Worm (Caenorhabditis elegans) whole organism, L1 larva: ENCODE data around the gene F56C4.4.

Experiments
- C16A3.4 ChIP-seq: fragments of 150-350 bp; optimal IDR thresholded peaks from 2 replicates; lab custom pipeline; 2014; ENCODE audit warnings: missing biosample characterization, missing genetic modification characterization
- C34B4.2 ChIP-seq: sonication (generic microtip); optimal IDR thresholded peaks from 2 replicates; lab custom pipeline; 2017; ENCODE audit warnings: mild to moderate bottlenecking, missing genetic modification characterization, missing compliant biosample characterization
- Y116A8C.19 ChIP-seq: sonication (generic microtip); optimal IDR thresholded peaks from 2 replicates; lab custom pipeline; 2016; ENCODE audit warnings: missing compliant biosample characterization, missing genetic modification characterization, borderline replicate concordance
- aha-1 ChIP-seq: fragments of 150-350 bp; optimal IDR thresholded peaks from 2 replicates; lab custom pipeline; 2014; ENCODE audit warnings: missing biosample characterization, missing genetic modification characterization
- alr-1 ChIP-seq: fragments of 200-800 bp; sonication (Bioruptor generic); optimal IDR thresholded peaks from 2 replicates; lab custom pipeline; 2018; ENCODE audit warnings: borderline replicate concordance, mild to moderate bottlenecking, missing genetic modification characterization, missing compliant biosample characterization
- ama-1 ChIP-seq: fragments of 150-350 bp; optimal IDR thresholded peaks from 2 replicates; lab custom pipeline; 2014
- ceh-90 ChIP-seq: sonication (generic microtip); optimal IDR thresholded peaks from 2 replicates; lab custom pipeline; 2016; ENCODE audit warnings: missing genetic modification characterization, missing compliant biosample characterization
- ces-1 ChIP-seq: fragments of 150-350 bp; optimal IDR thresholded peaks from 2 replicates; lab custom pipeline; 2014; ENCODE audit warnings: missing biosample characterization, missing genetic modification reagents, missing genetic modification characterization
- dpl-1 ChIP-seq, 3 experiments: fragments of 150-350 bp in 2 of 3; sonication (generic microtip) in 1 of 3; optimal IDR thresholded peaks; 2 replicates each; lab custom pipeline; 2014 to 2017; ENCODE audit warnings: missing biosample characterization in 3 of 3, missing genetic modification characterization in 3 of 3, missing genetic modification reagents in 3 of 3
- dsc-1 ChIP-seq: sonication (generic microtip); optimal IDR thresholded peaks from 2 replicates; lab custom pipeline; 2016; ENCODE audit warnings: mild to moderate bottlenecking, missing genetic modification characterization, missing compliant biosample characterization
- efl-1 ChIP-seq, 4 experiments: fragments of 150-350 bp; optimal IDR thresholded peaks in 3 of 4; peaks in 1 of 4; 1 replicate in 1 of 4; 2 replicates in 3 of 4; lab custom pipeline; 2014; ENCODE audit warnings: missing biosample characterization in 2 of 4, missing genetic modification characterization in 2 of 4, missing genetic modification reagents in 2 of 4
- egl-13 ChIP-seq: sonication (generic microtip); optimal IDR thresholded peaks from 2 replicates; lab custom pipeline; 2016; ENCODE audit warnings: missing genotype, missing genetic modification reagents, missing genetic modification characterization, missing compliant biosample characterization
- elt-2 ChIP-seq: sonication (generic microtip); optimal IDR thresholded peaks from 2 replicates; lab custom pipeline; 2016; ENCODE audit warnings: missing genetic modification characterization, mild to moderate bottlenecking, inconsistent platforms, missing compliant biosample characterization, missing genetic modification reagents
- hlh-17 ChIP-seq: fragments of 200-800 bp; sonication (Bioruptor generic); optimal IDR thresholded peaks from 2 replicates; lab custom pipeline; 2018; ENCODE audit warnings: missing genetic modification characterization, mild to moderate bottlenecking, missing compliant biosample characterization, moderate library complexity, borderline replicate concordance
- irx-1 ChIP-seq: sonication (generic microtip); optimal IDR thresholded peaks from 2 replicates; lab custom pipeline; 2016; ENCODE audit warnings: missing genetic modification characterization, missing compliant biosample characterization
- isw-1 ChIP-seq: fragments of 200-800 bp; sonication (Bioruptor generic); IDR thresholded peaks from 2 replicates; pipeline ENCODE4 v1.3.6; 2022; ENCODE audit warnings: missing genetic modification characterization, missing compliant biosample characterization
- lin-13 ChIP-seq: fragments of 150-350 bp; optimal IDR thresholded peaks from 2 replicates; lab custom pipeline; 2014; ENCODE audit warnings: missing biosample characterization, missing genetic modification reagents, missing genetic modification characterization
- lir-3 ChIP-seq: sonication (generic microtip); optimal IDR thresholded peaks from 2 replicates; lab custom pipeline; 2016; ENCODE audit warnings: mild to moderate bottlenecking, missing genetic modification characterization, moderate library complexity, missing compliant biosample characterization; ENCODE audit not compliant: poor library complexity
- mab-9 ChIP-seq: fragments of 200-800 bp; sonication (Bioruptor generic); IDR thresholded peaks from 2 replicates; pipeline ENCODE4 v1.3.6; 2022; ENCODE audit warnings: missing genetic modification reagents, missing genetic modification characterization, missing compliant biosample characterization
- mdl-1 ChIP-seq, 2 experiments: fragments of 150-350 bp; optimal IDR thresholded peaks; 2 replicates each; lab custom pipeline; 2014 to 2017; ENCODE audit warnings: missing biosample characterization in 2 of 2, missing genetic modification characterization in 2 of 2, inconsistent platforms in 1 of 2
- mef-2 ChIP-seq: fragments of 150-350 bp; optimal IDR thresholded peaks from 2 replicates; lab custom pipeline; 2014; ENCODE audit warnings: missing biosample characterization, missing genetic modification characterization
- nhr-11 ChIP-seq: fragments of 150-350 bp; optimal IDR thresholded peaks from 2 replicates; lab custom pipeline; 2014; ENCODE audit warnings: missing biosample characterization, missing genetic modification characterization
- nhr-12 ChIP-seq: sonication (generic microtip); optimal IDR thresholded peaks from 2 replicates; lab custom pipeline; 2017; ENCODE audit warnings: missing biosample characterization, missing genetic modification characterization
- nhr-20 ChIP-seq: sonication (generic microtip); optimal IDR thresholded peaks from 2 replicates; lab custom pipeline; 2016; ENCODE audit warnings: mild to moderate bottlenecking, missing genetic modification characterization, missing compliant biosample characterization
- nhr-28 ChIP-seq: fragments of 150-350 bp; optimal IDR thresholded peaks from 2 replicates; lab custom pipeline; 2014; ENCODE audit warnings: missing biosample characterization, missing genetic modification characterization
- nhr-76 ChIP-seq: sonication (generic microtip); optimal IDR thresholded peaks from 2 replicates; lab custom pipeline; 2017; ENCODE audit warnings: missing biosample characterization, missing genetic modification characterization
- nhr-84 ChIP-seq: sonication (generic microtip); optimal IDR thresholded peaks from 2 replicates; lab custom pipeline; 2017; ENCODE audit warnings: missing biosample characterization, missing genetic modification characterization
- nhr-85 ChIP-seq: sonication (generic microtip); peaks from one replicate; lab custom pipeline; 2016; ENCODE audit warnings: missing genetic modification characterization, inconsistent platforms, missing compliant biosample characterization
- pag-3 ChIP-seq: sonication (generic microtip); optimal IDR thresholded peaks from 2 replicates; lab custom pipeline; 2017; ENCODE audit warnings: missing genetic modification characterization, mild to moderate bottlenecking, missing compliant biosample characterization, antibody characterized with exemption, borderline replicate concordance; ENCODE audit not compliant: insufficient read depth
- pqm-1 ChIP-seq: sonication (generic microtip); optimal IDR thresholded peaks from 3 replicates; lab custom pipeline; 2017; ENCODE audit warnings: missing biosample characterization, missing genetic modification characterization
- snpc-4 ChIP-seq: fragments of 150-350 bp; optimal IDR thresholded peaks from 2 replicates; lab custom pipeline; 2014; ENCODE audit warnings: missing biosample characterization, missing genetic modification characterization
- sox-4 ChIP-seq: sonication (generic microtip); optimal IDR thresholded peaks from 2 replicates; lab custom pipeline; 2016; ENCODE audit warnings: missing genetic modification characterization, missing compliant biosample characterization
- sptf-1 ChIP-seq: fragments of 150-350 bp; optimal IDR thresholded peaks from 2 replicates; lab custom pipeline; 2014; ENCODE audit warnings: missing biosample characterization, missing genetic modification characterization
- swsn-7 ChIP-seq: sonication (generic microtip); optimal IDR thresholded peaks from 2 replicates; lab custom pipeline; 2016; ENCODE audit warnings: missing genetic modification characterization, missing compliant biosample characterization
- tbx-2 ChIP-seq: sonication (generic microtip); optimal IDR thresholded peaks from 2 replicates; lab custom pipeline; 2016; ENCODE audit warnings: missing genetic modification characterization, missing compliant biosample characterization
- unc-30 ChIP-seq: sonication (generic microtip); optimal IDR thresholded peaks from 2 replicates; lab custom pipeline; 2017; ENCODE audit warnings: missing biosample characterization, missing genetic modification characterization
- unc-86 ChIP-seq: sonication (generic microtip); optimal IDR thresholded peaks from 2 replicates; lab custom pipeline; 2016; ENCODE audit warnings: missing genetic modification characterization, missing compliant biosample characterization
- unc-98 ChIP-seq: fragments of 200-800 bp; sonication (Bioruptor generic); IDR thresholded peaks from 2 replicates; pipeline ENCODE4 v1.3.6; 2022; ENCODE audit warnings: missing genetic modification characterization, missing compliant biosample characterization
- vab-15 ChIP-seq: sonication (generic microtip); optimal IDR thresholded peaks from 2 replicates; lab custom pipeline; 2017; ENCODE audit warnings: missing genotype, mild to moderate bottlenecking, missing genetic modification characterization, missing compliant biosample characterization
- xbp-1 ChIP-seq: sonication (generic microtip); optimal IDR thresholded peaks from 2 replicates; lab custom pipeline; 2016; ENCODE audit warnings: missing genetic modification characterization, missing compliant biosample characterization
- ztf-4 ChIP-seq: fragments of 150-350 bp; optimal IDR thresholded peaks from 2 replicates; lab custom pipeline; 2014; ENCODE audit warnings: missing biosample characterization, missing genetic modification characterization

The F56C4.4 gene

DNA sequence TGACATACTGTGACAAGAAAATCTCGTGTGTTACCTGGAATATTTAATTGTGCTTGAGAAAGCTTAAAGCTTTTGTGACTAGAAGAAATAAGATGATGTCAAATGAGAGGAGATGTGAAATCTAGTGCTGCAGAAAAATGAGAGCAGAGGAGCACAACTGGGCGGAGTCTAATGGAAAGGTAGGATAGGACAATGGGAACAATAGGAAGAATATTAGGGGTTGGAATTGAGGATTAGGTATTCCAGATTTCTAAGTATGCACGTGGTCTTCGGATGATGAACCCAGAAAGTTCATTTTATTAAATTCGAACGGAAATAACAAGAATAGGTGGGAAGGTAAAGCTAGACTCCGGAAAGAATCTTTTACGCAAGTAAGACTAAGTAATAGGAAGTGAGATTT lies 37.5 kb downstream of the F56C4.4 start, which contains the start of gene C43F9.7:
C43F9.7 (minus strand) TSS at position 101 of the 400 bp plus-strand sequence.
- TF ChIP-seq mef-2 (tag; lab: Kevin White, UChicago) (no peak), mdl-1 (tag; optimal IDR thresholded peaks at IDR 0.05; lab: Kevin White, UChicago) (no peak), C16A3.4 (tag; lab: Kevin White, UChicago) (no peak), nhr-76 (tag; lab: Kevin White, UChicago) (no peak), dsc-1 (tag; lab: Kevin White, UChicago) (peak; percentile 24)

DNA sequence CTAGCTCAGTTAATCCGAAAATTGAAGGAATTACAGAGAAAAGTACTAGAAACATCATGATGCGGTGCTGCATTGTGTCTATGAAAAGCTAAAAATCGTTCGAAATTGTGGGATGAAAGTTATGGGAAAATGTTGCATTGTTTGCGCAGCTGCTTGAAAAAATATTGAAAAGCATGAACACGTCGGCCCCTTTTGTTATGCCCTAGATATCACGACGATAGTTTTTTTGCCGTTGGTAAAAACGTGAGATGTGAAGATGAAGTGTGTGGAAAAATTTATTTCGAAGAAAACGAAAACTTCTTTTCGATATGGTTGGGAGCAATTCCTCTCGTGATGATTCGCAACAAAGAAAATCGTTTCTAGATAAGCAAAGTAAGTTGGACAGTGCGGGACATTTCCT lies 40.4 kb downstream of the F56C4.4 start, which contains the start of the genes C43F9.5 and nkb-2:
C43F9.5 (minus strand) TSS at position 101 of the 400 bp plus-strand sequence.
nkb-2 (plus strand) TSS at position 277 of the 400 bp plus-strand sequence.
- TF ChIP-seq elt-2 = no peak
- no peak for TF ChIP-seq aha-1 (tag; lab: Kevin White, UChicago)
- TF ChIP-seq C34B4.2 = no peak
- TF ChIP-seq unc-86 (tag; lab: Kevin White, UChicago) = no peak
- no peak for TF ChIP-seq nhr-12 (tag; lab: Kevin White, UChicago)
- no peak for TF ChIP-seq dpl-1 (GFP tag; optimal IDR thresholded peaks at IDR 0.05; lab: Kevin White, UChicago)
- no peak for TF ChIP-seq efl-1 (optimal IDR thresholded peaks at IDR 0.05; lab: Kevin White, UChicago)
- no peak for TF ChIP-seq efl-1 (GFP tag; optimal IDR thresholded peaks at IDR 0.05 in 1 of 2; lab: Kevin White, UChicago)
- TF ChIP-seq hlh-17 (GFP tag; lab: Kevin White, UChicago) = no peak
- TF ChIP-seq pag-3 (tag; lab: Kevin White, UChicago) = no peak
- TF ChIP-seq mab-9 (GFP tag; lab: Robert Waterston, UW) = no peak
- TF ChIP-seq sox-4 = no peak
- no peak for TF ChIP-seq isw-1
- TF ChIP-seq ztf-4 (tag; lab: Kevin White, UChicago) = no peak
- TF ChIP-seq nhr-85 = no peak
- no peak for TF ChIP-seq irx-1 (tag; lab: Kevin White, UChicago)
- no peak for TF ChIP-seq ama-1 (lab: Kevin White, UChicago)
- no peak for TF ChIP-seq nhr-28 (tag; lab: Kevin White, UChicago)
- no peak for TF ChIP-seq pqm-1 (tag; lab: Kevin White, UChicago)
- no peak for TF ChIP-seq lin-13 (GFP tag; lab: Kevin White, UChicago)
- no peak for TF ChIP-seq alr-1 (tag; lab: Kevin White, UChicago)

DNA sequence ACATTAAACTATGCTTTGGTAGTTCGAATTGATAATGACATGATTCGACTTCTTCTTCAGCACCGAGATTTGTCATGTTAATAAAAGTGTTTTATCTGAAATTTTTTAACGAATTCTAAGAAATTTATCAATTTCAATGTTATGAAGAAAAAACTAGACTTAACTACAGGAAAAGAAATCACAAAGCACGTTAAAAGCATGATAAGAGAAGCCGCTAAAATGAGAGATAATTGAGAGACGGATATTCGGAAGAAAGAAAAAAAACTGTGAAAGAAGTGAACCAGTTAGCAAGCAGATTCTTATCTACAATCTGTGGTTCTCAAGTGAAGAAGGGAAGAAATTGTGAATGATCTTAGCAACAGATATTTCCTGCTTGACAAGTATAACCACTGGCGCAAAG lies 42.0 kb downstream of the F56C4.4 start, which contains the start of gene C43F9.4:
C43F9.4 (minus strand) TSS at position 101 of the 400 bp plus-strand sequence.
- TF ChIP-seq lir-3 (no peak), efl-1 (optimal IDR thresholded peaks at IDR 0.05; lab: Kevin White, UChicago) (no peak), efl-1 (GFP tag; optimal IDR thresholded peaks at IDR 0.05 in 1 of 2; lab: Kevin White, UChicago) (no peak), nhr-20 (tag; lab: Kevin White, UChicago) (no peak), aha-1 (tag; lab: Kevin White, UChicago) (no peak), swsn-7 (tag; lab: Kevin White, UChicago) (no peak), nhr-76 (tag; lab: Kevin White, UChicago) (no peak), snpc-4 (no peak), dpl-1 (GFP tag; optimal IDR thresholded peaks at IDR 0.05; lab: Kevin White, UChicago) (no peak), ces-1 (GFP tag; lab: Kevin White, UChicago) (no peak)

DNA sequence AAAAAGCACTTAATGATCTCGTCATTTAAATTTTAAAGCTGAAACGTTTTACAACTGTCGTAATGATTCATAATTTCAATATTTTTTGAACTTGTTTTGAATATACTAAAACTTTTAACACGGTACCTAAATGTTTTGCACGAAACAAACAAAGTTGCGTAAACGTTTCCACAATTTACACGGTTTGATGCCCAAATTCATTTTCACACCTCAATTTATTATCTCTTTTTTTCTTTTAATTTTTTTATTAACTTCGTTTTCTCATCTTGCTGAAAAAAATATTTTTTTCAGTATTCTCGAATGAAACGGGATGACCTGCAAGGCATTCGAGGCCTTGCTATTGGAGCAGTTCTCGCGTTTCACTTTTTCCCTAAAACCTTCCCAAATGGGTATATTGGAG lies 46.8 kb downstream of the F56C4.4 start, which contains the start of gene oac-8:
oac-8 (plus strand) TSS at position 301 of the 400 bp plus-strand sequence.
- TF ChIP-seq xbp-1 (tag; lab: Kevin White, UChicago) (no peak), ceh-90 (no peak), mab-9 (GFP tag; lab: Robert Waterston, UW) (no peak), nhr-11 (tag; lab: Kevin White, UChicago) (no peak), Y116A8C.19 (tag; lab: Kevin White, UChicago) (no peak), egl-13 (tag; lab: Kevin White, UChicago) (no peak), tbx-2 (tag; lab: Kevin White, UChicago) (no peak), unc-98 (GFP tag; lab: Robert Waterston, UW) (no peak), sptf-1 (tag; lab: Kevin White, UChicago) (no peak), lin-13 (GFP tag; lab: Kevin White, UChicago) (no peak), snpc-4 (no peak), vab-15 (no peak), unc-30 (tag; lab: Kevin White, UChicago) (no peak), nhr-84 (tag; lab: Kevin White, UChicago) (no peak)
